Worm (Caenorhabditis elegans): Measurements from ENCODE around the gene Y41G9A.10.

The Y41G9A.10 gene

ce11 chrX:2957446-2957985 lies 11.2 kb upstream of the Y41G9A.10 start, which contains the start of gene gbb-1:
TSS of gene gbb-1 (plus strand) at chrX:2957935.
- no peak for TF ChIP-seq W03F9.2 (tag; optimal IDR thresholded peaks at IDR 0.05)
- TF ChIP-seq him-1 (tag; optimal IDR thresholded peaks at IDR 0.05): no peak
- no peak for TF ChIP-seq dao-5 (tag; optimal IDR thresholded peaks at IDR 0.05)

- TF ChIP-seq him-1 (tag; optimal IDR thresholded peaks at IDR 0.05) (no peak), dao-5 (tag; optimal IDR thresholded peaks at IDR 0.05) (no peak), W03F9.2 (tag; optimal IDR thresholded peaks at IDR 0.05) (no peak)
These were observed 9.3 kb upstream of the Y41G9A.10 start for ce11 chrX:2955628-2956027.

- TF ChIP-seq W03F9.2 (tag; optimal IDR thresholded peaks at IDR 0.05): no peak
- TF ChIP-seq him-1 (tag; optimal IDR thresholded peaks at IDR 0.05): no peak
- no peak for TF ChIP-seq dao-5 (tag; optimal IDR thresholded peaks at IDR 0.05)
These were observed 7.2 kb upstream of the Y41G9A.10 start for ce11 chrX:2953522-2954032.

- TF ChIP-seq W03F9.2 (tag; optimal IDR thresholded peaks at IDR 0.05): no peak
- TF ChIP-seq him-1 (tag; optimal IDR thresholded peaks at IDR 0.05): no peak
- no peak for TF ChIP-seq dao-5 (tag; optimal IDR thresholded peaks at IDR 0.05)
These were observed 3.9 kb upstream of the Y41G9A.10 start for ce11 chrX:2950234-2950633.

ce11 chrX:2945950-2946349 lies 408 bp downstream of the Y41G9A.10 start:
- TF ChIP-seq him-1 (tag; optimal IDR thresholded peaks at IDR 0.05) (no peak), W03F9.2 (tag; optimal IDR thresholded peaks at IDR 0.05) (no peak), dao-5 (tag; optimal IDR thresholded peaks at IDR 0.05) (no peak)

- TF ChIP-seq W03F9.2 (tag; optimal IDR thresholded peaks at IDR 0.05) (no peak), him-1 (tag; optimal IDR thresholded peaks at IDR 0.05) (no peak), dao-5 (tag; optimal IDR thresholded peaks at IDR 0.05) (no peak)
These were observed 2.7 kb downstream of the Y41G9A.10 start for ce11 chrX:2943611-2944010.

- TF ChIP-seq him-1 (tag; optimal IDR thresholded peaks at IDR 0.05) (no peak), W03F9.2 (tag; optimal IDR thresholded peaks at IDR 0.05) (no peak), dao-5 (tag; optimal IDR thresholded peaks at IDR 0.05) (no peak)
These were observed 4.0 kb downstream of the Y41G9A.10 start for ce11 chrX:2942327-2942726.

ce11 chrX:2940572-2940971 lies 5.8 kb downstream of the Y41G9A.10 start, which contains the start of gene pfk-1.1:
TSS of gene pfk-1.1 (plus strand) at chrX:2940872.
- TF ChIP-seq dao-5 (tag; optimal IDR thresholded peaks at IDR 0.05): no peak

- TF ChIP-seq dao-5 (tag; optimal IDR thresholded peaks at IDR 0.05) (no peak), him-1 (tag; optimal IDR thresholded peaks at IDR 0.05) (no peak), W03F9.2 (tag; optimal IDR thresholded peaks at IDR 0.05) (no peak)
These were observed 6.8 kb downstream of the Y41G9A.10 start for ce11 chrX:2939526-2939925.

- no peak for TF ChIP-seq W03F9.2 (tag; optimal IDR thresholded peaks at IDR 0.05)
- no peak for TF ChIP-seq dao-5 (tag; optimal IDR thresholded peaks at IDR 0.05)
- TF ChIP-seq him-1 (tag; optimal IDR thresholded peaks at IDR 0.05): no peak
These were observed 7.3 kb downstream of the Y41G9A.10 start for ce11 chrX:2939085-2939484.

ce11 chrX:2933061-2933460 lies 13.3 kb downstream of the Y41G9A.10 start, which contains the start of gene fard-1:
TSS of gene fard-1 (plus strand) at chrX:2933361.
- no peak for TF ChIP-seq W03F9.2 (tag; optimal IDR thresholded peaks at IDR 0.05)
- no peak for TF ChIP-seq dao-5 (tag; optimal IDR thresholded peaks at IDR 0.05)
- TF ChIP-seq him-1 (tag; optimal IDR thresholded peaks at IDR 0.05): no peak

- TF ChIP-seq him-1 (tag; optimal IDR thresholded peaks at IDR 0.05) (no peak), dao-5 (tag; optimal IDR thresholded peaks at IDR 0.05) (no peak), W03F9.2 (tag; optimal IDR thresholded peaks at IDR 0.05) (no peak)
These were observed 14.5 kb downstream of the Y41G9A.10 start for ce11 chrX:2931852-2932251.

- TF ChIP-seq him-1 (tag; optimal IDR thresholded peaks at IDR 0.05): no peak
- no peak for TF ChIP-seq dao-5 (tag; optimal IDR thresholded peaks at IDR 0.05)
- no peak for TF ChIP-seq W03F9.2 (tag; optimal IDR thresholded peaks at IDR 0.05)
These were observed 18.3 kb downstream of the Y41G9A.10 start for ce11 chrX:2928089-2928488.

ce11 chrX:2927576-2927975 lies 18.8 kb downstream of the Y41G9A.10 start:
- TF ChIP-seq dao-5 (tag; optimal IDR thresholded peaks at IDR 0.05) (no peak), W03F9.2 (tag; optimal IDR thresholded peaks at IDR 0.05) (no peak), him-1 (tag; optimal IDR thresholded peaks at IDR 0.05) (no peak)

ce11 chrX:2925950-2926349 lies 20.4 kb downstream of the Y41G9A.10 start:
- TF ChIP-seq dao-5 (tag; optimal IDR thresholded peaks at IDR 0.05) (no peak), W03F9.2 (tag; optimal IDR thresholded peaks at IDR 0.05) (no peak), him-1 (tag; optimal IDR thresholded peaks at IDR 0.05) (no peak)

Data from whole organism, L4/young adult.